Worm (Caenorhabditis elegans) whole organism, midembryonic: Measurements from ENCODE around the gene C18A3.7.

Experiments
- T22C8.4 ChIP-seq: fragments of 200-800 bp; sonication (Bioruptor generic); IDR thresholded peaks from 2 replicates; pipeline ENCODE4 v1.3.6; 2022; ENCODE audit warnings: missing genetic modification characterization, missing compliant biosample characterization
- cog-1 ChIP-seq: sonication (generic microtip); optimal IDR thresholded peaks from 2 replicates; lab custom pipeline; 2016; ENCODE audit warnings: missing genetic modification characterization, missing compliant biosample characterization
- flt-1 ChIP-seq: fragments of 200-800 bp; sonication (Bioruptor generic); IDR thresholded peaks from 2 replicates; pipeline ENCODE4 v1.3.6; 2022; ENCODE audit warnings: missing genetic modification characterization, missing compliant biosample characterization
- klf-2 ChIP-seq: fragments of 200-800 bp; sonication (Bioruptor generic); conservative IDR thresholded peaks from 2 replicates; pipeline ENCODE4 v1.3.6; 2022; ENCODE audit warnings: missing genetic modification reagents, missing genetic modification characterization, missing compliant biosample characterization
- med-1 ChIP-seq: sonication (generic microtip); optimal IDR thresholded peaks from 2 replicates; lab custom pipeline; 2017; ENCODE audit warnings: missing genetic modification characterization, mild to moderate bottlenecking, missing compliant biosample characterization, antibody characterized with exemption, missing genetic modification reagents; ENCODE audit not compliant: insufficient read depth
- ref-1 ChIP-seq: fragments of 200-800 bp; sonication (Bioruptor generic); conservative IDR thresholded peaks from 2 replicates; pipeline ENCODE4 v1.3.6; 2022; ENCODE audit warnings: missing genetic modification reagents, missing genetic modification characterization, missing compliant biosample characterization
- tab-1 ChIP-seq: fragments of 200-800 bp; sonication (Bioruptor generic); IDR thresholded peaks from 2 replicates; pipeline ENCODE4 v1.3.6; 2022; ENCODE audit warnings: missing genetic modification characterization, missing compliant biosample characterization
- ztf-23 ChIP-seq: fragments of 200-800 bp; sonication (Bioruptor generic); IDR thresholded peaks from 2 replicates; pipeline ENCODE4 v1.3.6; 2022; ENCODE audit warnings: missing genetic modification reagents, missing genetic modification characterization, missing compliant biosample characterization
- ztf-29 ChIP-seq: fragments of 200-800 bp; sonication (Bioruptor generic); IDR thresholded peaks from 2 replicates; pipeline ENCODE4 v1.3.6; 2022; ENCODE audit warnings: missing genetic modification reagents, missing genetic modification characterization, missing compliant biosample characterization

The C18A3.7 gene

DNA sequence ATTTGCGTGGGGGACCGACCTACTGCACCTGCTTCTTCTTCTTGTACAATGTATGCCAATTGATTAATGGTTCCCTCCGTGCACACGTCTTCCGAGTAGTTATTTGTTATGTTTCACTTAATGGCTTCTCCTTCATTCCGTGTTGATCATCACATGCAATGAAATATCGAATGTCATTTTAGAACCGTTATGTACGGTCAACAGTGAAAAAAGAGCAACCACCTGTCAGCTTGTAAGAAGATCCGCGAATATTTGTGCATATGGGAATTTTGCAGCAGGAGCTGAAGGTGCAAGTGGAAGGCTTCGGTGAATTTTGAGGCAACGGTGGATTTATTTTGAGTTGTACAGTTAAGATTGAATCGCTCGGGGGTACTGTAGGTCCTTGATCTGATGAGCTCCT, 6.4 kb upstream of the C18A3.7 start:
- TF ChIP-seq tab-1 (GFP tag; lab: Robert Waterston, UW), result no peak
- TF ChIP-seq T22C8.4 (GFP tag; lab: Robert Waterston, UW), result no peak
- TF ChIP-seq ztf-23 (GFP tag; lab: Robert Waterston, UW), result no peak
- no peak for TF ChIP-seq ref-1 (GFP tag; lab: Robert Waterston, UW)
- TF ChIP-seq ztf-29 (GFP tag; lab: Robert Waterston, UW), result no peak
- TF ChIP-seq flt-1 (GFP tag; lab: Robert Waterston, UW), result no peak
- TF ChIP-seq med-1 (GFP tag; lab: Kevin White, UChicago), result no peak
- no peak for TF ChIP-seq klf-2 (GFP tag; lab: Robert Waterston, UW)
- no peak for TF ChIP-seq cog-1 (tag; lab: Kevin White, UChicago)

DNA sequence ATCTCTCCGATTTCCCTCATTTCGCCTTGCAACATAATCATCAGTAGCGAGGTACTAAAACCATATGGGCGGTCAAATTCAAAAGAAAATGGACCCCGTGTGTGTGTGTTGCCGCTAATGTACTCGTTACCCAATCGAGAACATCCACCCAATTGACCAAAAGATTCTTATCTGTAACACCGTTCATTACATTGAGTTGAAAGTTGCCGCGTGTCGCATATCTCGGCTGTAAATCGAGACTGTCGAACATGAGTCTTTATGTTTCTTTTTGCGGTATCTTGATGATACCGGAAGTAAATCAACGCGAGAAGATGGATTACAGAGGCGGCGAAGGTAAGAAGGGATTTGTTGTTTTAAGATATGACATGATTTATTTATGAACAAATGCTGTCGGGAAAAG, 5.5 kb upstream of the C18A3.7 start:
- TF ChIP-seq T22C8.4 (GFP tag; lab: Robert Waterston, UW), result no peak
- no peak for TF ChIP-seq flt-1 (GFP tag; lab: Robert Waterston, UW)
- no peak for TF ChIP-seq med-1 (GFP tag; lab: Kevin White, UChicago)
- no peak for TF ChIP-seq klf-2 (GFP tag; lab: Robert Waterston, UW)
- no peak for TF ChIP-seq ztf-29 (GFP tag; lab: Robert Waterston, UW)

DNA sequence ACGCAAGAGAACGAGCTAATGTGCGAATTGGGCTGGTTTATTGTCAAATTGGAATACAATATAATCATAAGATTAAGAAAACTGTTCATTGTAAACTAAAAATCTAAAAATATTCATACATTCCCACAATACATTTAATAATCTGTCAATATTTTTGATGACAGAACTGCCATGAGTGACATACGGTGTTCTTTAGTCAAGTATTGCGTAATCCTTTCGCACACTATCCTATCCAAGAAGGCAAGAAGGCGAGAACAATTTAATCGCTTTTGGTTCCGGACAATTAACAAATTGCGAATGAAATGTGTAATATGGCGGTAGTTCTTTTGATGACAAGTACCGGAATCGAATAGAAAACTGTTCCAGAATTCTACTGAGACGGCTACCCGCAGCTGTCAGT, 4.6 kb upstream of the C18A3.7 start:
- TF ChIP-seq cog-1 (tag; lab: Kevin White, UChicago), result no peak

DNA sequence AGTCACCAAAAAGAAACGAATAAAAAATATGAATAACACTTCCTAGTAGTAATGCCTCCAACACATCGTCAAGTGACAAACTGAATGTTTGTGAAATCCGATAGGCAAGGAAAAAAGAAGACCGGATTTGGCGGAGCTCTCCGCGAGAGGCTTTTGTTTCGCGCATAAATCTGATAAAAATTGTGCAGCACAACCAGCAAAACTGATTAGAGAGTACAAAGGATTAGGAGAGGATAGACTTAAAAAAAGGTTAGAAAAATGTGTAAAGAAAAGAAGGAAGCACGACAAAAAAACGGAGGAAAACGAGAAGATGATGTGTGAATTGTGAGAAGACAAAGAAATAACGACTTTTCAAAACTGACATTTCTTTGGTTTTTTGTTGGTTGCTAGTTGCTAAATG, 2.5 kb downstream of the C18A3.7 start, which contains the start of gene rab-3:
Gene rab-3, minus strand, starts transcription at position 147 of the 400 bp plus-strand sequence.
- TF ChIP-seq ztf-29 (GFP tag; lab: Robert Waterston, UW) (no peak), med-1 (GFP tag; lab: Kevin White, UChicago) (no peak), T22C8.4 (GFP tag; lab: Robert Waterston, UW) (no peak), ref-1 (GFP tag; lab: Robert Waterston, UW) (no peak), flt-1 (GFP tag; lab: Robert Waterston, UW) (no peak), klf-2 (GFP tag; lab: Robert Waterston, UW) (no peak), ztf-23 (GFP tag; lab: Robert Waterston, UW) (no peak), tab-1 (GFP tag; lab: Robert Waterston, UW) (no peak), cog-1 (tag; lab: Kevin White, UChicago) (no peak)

DNA sequence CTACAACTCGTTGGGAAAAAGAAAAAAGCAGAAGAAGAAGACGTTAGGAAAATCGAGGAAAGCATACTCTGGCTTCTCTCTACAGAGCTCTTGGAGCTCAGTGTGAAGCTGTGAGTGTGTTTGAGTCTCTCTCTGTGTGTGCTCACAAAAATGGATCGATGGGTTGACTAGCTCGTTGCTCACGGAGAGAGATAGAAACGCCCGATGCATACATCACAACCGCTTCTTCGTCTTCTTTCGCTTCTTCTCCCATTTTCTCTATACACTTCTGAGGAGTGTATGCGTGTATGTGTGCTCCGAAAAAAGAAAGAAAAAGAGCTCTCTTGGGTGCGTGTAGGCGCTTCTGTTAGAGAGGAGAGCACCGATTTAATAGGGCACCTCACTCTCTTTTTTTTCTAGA, 5.1 kb downstream of the C18A3.7 start:
- no peak for TF ChIP-seq tab-1 (GFP tag; lab: Robert Waterston, UW)
- no peak for TF ChIP-seq klf-2 (GFP tag; lab: Robert Waterston, UW)
- no peak for TF ChIP-seq T22C8.4 (GFP tag; lab: Robert Waterston, UW)
- TF ChIP-seq ztf-23 (GFP tag; lab: Robert Waterston, UW), result no peak
- no peak for TF ChIP-seq ztf-29 (GFP tag; lab: Robert Waterston, UW)
- TF ChIP-seq cog-1 (tag; lab: Kevin White, UChicago), result no peak
- no peak for TF ChIP-seq flt-1 (GFP tag; lab: Robert Waterston, UW)
- TF ChIP-seq ref-1 (GFP tag; lab: Robert Waterston, UW), result no peak
- no peak for TF ChIP-seq med-1 (GFP tag; lab: Kevin White, UChicago)

DNA sequence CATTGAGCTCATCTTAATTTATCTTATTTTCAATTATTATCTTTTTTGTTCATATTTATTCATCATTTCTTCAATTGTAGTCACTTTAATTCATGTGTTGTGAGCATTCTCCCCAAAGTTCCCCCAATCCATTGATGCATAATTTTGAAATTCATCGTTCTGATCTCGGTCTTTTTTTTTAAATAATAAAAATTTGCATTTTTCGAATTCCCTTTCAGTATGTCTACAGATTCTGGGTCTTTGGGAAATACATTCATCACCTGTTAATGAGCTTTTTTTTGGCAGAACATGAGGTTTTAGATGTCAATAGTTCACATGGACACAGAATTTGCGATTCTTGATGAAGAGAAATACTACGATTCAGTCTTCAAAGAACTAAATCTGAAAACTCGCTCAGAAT, 10.4 kb downstream of the C18A3.7 start, which contains the start of gene damt-1:
Gene damt-1, plus strand, starts transcription at position 301 of the 400 bp plus-strand sequence.
- no peak for TF ChIP-seq cog-1 (tag; lab: Kevin White, UChicago)
- TF ChIP-seq ref-1 (GFP tag; lab: Robert Waterston, UW), result no peak
- no peak for TF ChIP-seq flt-1 (GFP tag; lab: Robert Waterston, UW)
- no peak for TF ChIP-seq tab-1 (GFP tag; lab: Robert Waterston, UW)
- no peak for TF ChIP-seq med-1 (GFP tag; lab: Kevin White, UChicago)
- no peak for TF ChIP-seq klf-2 (GFP tag; lab: Robert Waterston, UW)
- no peak for TF ChIP-seq ztf-23 (GFP tag; lab: Robert Waterston, UW)
- no peak for TF ChIP-seq T22C8.4 (GFP tag; lab: Robert Waterston, UW)
- TF ChIP-seq ztf-29 (GFP tag; lab: Robert Waterston, UW), result no peak

DNA sequence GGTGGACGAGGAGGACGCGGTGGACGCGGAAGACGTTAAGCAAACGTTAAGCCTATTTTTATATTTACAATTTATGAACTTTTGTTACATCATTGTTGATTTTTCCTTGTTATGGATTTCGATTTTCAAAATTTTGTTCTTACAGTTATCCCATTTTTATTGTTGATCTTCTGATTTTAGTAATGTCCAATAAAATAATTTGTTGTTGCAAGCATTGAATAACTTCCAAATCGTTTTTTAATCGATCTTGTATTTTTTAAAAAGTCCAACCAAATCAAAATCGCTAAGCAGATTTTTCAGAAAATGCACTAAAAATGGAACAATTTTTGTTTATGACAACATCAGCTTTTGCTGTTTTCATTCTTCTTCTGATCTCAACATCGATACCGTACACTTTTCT, 12.4 kb downstream of the C18A3.7 start, which contains the start of gene zipt-3:
Gene zipt-3, plus strand, starts transcription at position 301 of the 400 bp plus-strand sequence.
- TF ChIP-seq klf-2 (GFP tag; lab: Robert Waterston, UW) (no peak), T22C8.4 (GFP tag; lab: Robert Waterston, UW) (no peak), cog-1 (tag; lab: Kevin White, UChicago) (no peak), ref-1 (GFP tag; lab: Robert Waterston, UW) (no peak), tab-1 (GFP tag; lab: Robert Waterston, UW) (no peak), ztf-23 (GFP tag; lab: Robert Waterston, UW) (no peak), flt-1 (GFP tag; lab: Robert Waterston, UW) (no peak), med-1 (GFP tag; lab: Kevin White, UChicago) (no peak), ztf-29 (GFP tag; lab: Robert Waterston, UW) (no peak)

DNA sequence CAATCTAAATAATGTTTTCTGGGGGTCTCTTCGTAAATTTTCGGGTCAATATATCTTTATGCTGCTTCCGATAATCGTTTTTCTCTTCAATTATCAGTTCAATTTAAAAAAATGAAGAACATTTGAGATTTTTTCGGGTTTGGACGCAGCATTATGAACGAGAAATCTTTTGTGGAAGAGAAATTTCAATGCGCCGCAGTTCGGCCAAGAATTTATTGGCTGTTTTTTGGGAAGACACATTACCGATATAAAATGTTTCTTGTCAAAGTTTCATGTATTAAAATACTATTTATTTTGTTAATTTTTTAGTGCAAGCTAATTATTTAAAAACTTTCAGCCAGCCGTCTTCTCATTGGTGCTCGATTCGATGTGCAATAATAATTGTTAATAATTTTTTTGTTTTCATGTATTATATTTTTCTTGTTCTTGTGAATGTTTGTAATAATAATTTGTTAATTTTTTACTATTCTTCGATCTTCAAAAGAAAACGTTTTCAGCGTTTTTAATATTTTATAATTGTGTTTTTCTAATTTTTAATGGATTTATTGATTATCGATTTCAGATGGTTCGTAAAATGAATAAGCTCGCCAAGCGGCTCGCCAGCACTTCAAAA, 14.4 kb downstream of the C18A3.7 start, which contains the start of the genes C18A3.10 and C18A3.3:
Gene C18A3.10, minus strand, starts transcription at position 101 of the 613 bp plus-strand sequence.
Gene C18A3.3, plus strand, starts transcription at position 563 of the 613 bp plus-strand sequence.
- TF ChIP-seq tab-1 (GFP tag; lab: Robert Waterston, UW), result no peak
- no peak for TF ChIP-seq ztf-29 (GFP tag; lab: Robert Waterston, UW)
- TF ChIP-seq ref-1 (GFP tag; lab: Robert Waterston, UW), result no peak
- no peak for TF ChIP-seq ztf-23 (GFP tag; lab: Robert Waterston, UW)
- TF ChIP-seq med-1 (GFP tag; lab: Kevin White, UChicago), result no peak
- no peak for TF ChIP-seq cog-1 (tag; lab: Kevin White, UChicago)
- no peak for TF ChIP-seq flt-1 (GFP tag; lab: Robert Waterston, UW)
- TF ChIP-seq klf-2 (GFP tag; lab: Robert Waterston, UW), result no peak
- no peak for TF ChIP-seq T22C8.4 (GFP tag; lab: Robert Waterston, UW)

DNA sequence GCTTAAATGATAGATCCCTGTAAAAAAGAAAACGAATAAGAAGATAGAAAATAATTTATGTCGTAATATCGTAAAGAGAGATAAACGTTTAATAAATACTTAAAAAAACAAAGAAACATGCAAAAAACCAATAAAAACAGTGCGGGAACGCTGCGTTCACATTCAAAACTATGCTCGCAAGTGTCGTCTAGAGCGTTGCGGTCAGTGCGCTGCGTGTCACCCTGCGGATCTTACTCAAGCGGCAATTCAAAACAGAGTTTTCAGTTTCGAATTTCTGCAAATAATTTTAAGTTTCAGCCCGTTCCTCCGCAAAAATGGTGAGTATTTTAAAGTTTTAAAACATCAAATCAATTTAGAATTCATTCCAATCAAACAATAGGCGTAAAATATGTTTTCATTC, 15.4 kb downstream of the C18A3.7 start, which contains the start of the genes tiar-1 and lelo-4:
Gene tiar-1, minus strand, starts transcription at position 17 of the 400 bp plus-strand sequence.
Gene lelo-4, plus strand, starts transcription at position 118 of the 400 bp plus-strand sequence.
- TF ChIP-seq ztf-23 (GFP tag; lab: Robert Waterston, UW), result no peak
- 0 out of 2 replicates have a peak, but pooled peaks have one; percentile 13 for TF ChIP-seq flt-1 (GFP tag; lab: Robert Waterston, UW)
- no peak for TF ChIP-seq klf-2 (GFP tag; lab: Robert Waterston, UW)
